Worm (Caenorhabditis elegans): Measurements from ENCODE around the gene Y73F8A.14.

DNA sequence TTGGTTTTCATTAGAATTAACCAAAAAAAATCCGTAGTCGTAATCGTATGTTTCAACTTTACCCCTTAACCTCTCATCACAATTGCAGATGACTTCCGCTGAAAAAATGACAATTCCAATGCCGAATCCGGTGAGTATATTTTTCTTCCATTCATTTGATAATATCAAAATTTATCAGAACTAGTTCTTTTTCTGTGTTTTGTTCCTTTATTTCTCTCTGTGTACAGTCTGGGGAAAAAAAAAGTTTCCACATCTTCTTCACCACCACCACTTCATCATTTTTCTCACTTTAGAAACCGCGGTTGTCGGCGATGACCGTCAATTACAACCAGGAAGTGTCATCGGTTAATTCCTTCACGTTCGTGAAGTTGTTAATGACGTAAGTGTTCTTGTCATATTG is 16.7 kb downstream of the Y73F8A.14 start, which contains the start of gene best-21:
- TF ChIP-seq W03F9.2 (tag; optimal IDR thresholded peaks at IDR 0.05): no peak
- no peak for TF ChIP-seq dao-5 (tag; optimal IDR thresholded peaks at IDR 0.05)
- TF ChIP-seq him-1 (tag; optimal IDR thresholded peaks at IDR 0.05): no peak

All from whole organism, L4/young adult.